Worm (Caenorhabditis elegans) whole organism, mixed stage, embryonic: ENCODE measurements around the gene F28C6.8.
A peak's percentile ranks its signal among the peaks of the same experiment; 100 is the strongest.

ENCODE experiments used
- bed-3 ChIP-seq: fragments of 200-800 bp; sonication (Bioruptor generic); optimal IDR thresholded peaks from 3 replicates; lab custom pipeline; 2018; ENCODE audit warnings: mild to moderate bottlenecking, missing genetic modification characterization, moderate library complexity, missing compliant biosample characterization
- blmp-1 ChIP-seq: fragments of 150-350 bp; optimal IDR thresholded peaks from 2 replicates; lab custom pipeline; 2014; ENCODE audit warnings: missing biosample characterization, missing genetic modification characterization
- ceh-39 ChIP-seq: fragments of 150-350 bp; optimal IDR thresholded peaks from 2 replicates; lab custom pipeline; 2014; ENCODE audit warnings: missing biosample characterization, missing genetic modification characterization
- ceh-43 ChIP-seq: fragments of 200-800 bp; sonication (Bioruptor generic); optimal IDR thresholded peaks from 2 replicates; lab custom pipeline; 2018; ENCODE audit warnings: mild to moderate bottlenecking, missing genetic modification characterization, moderate library complexity, missing compliant biosample characterization
- ceh-83 ChIP-seq: fragments of 200-800 bp; sonication (Bioruptor generic); optimal IDR thresholded peaks from 2 replicates; lab custom pipeline; 2018; ENCODE audit warnings: mild to moderate bottlenecking, missing genetic modification characterization, missing compliant biosample characterization
- ces-1 ChIP-seq: fragments of 150-350 bp; optimal IDR thresholded peaks from 2 replicates; lab custom pipeline; 2014; ENCODE audit warnings: missing biosample characterization, missing genetic modification reagents, missing genetic modification characterization
- drap-1 ChIP-seq: fragments of 200-800 bp; sonication (Bioruptor generic); optimal IDR thresholded peaks from 3 replicates; lab custom pipeline; 2018; ENCODE audit warnings: mild to moderate bottlenecking, missing genetic modification characterization, missing compliant biosample characterization
- elt-1 ChIP-seq: sonication (generic microtip); optimal IDR thresholded peaks from 2 replicates; lab custom pipeline; 2017; ENCODE audit warnings: missing genetic modification characterization, mild to moderate bottlenecking, missing compliant biosample characterization, antibody characterized with exemption, moderate library complexity, borderline replicate concordance; ENCODE audit not compliant: insufficient read depth
- flh-1 ChIP-seq: fragments of 200-800 bp; sonication (Bioruptor generic); optimal IDR thresholded peaks from 2 replicates; lab custom pipeline; 2018; ENCODE audit warnings: mild to moderate bottlenecking, missing genetic modification characterization, moderate library complexity, missing compliant biosample characterization
- ham-2 ChIP-seq: fragments of 200-800 bp; sonication (Bioruptor generic); optimal IDR thresholded peaks from 2 replicates; lab custom pipeline; 2018; ENCODE audit warnings: mild to moderate bottlenecking, missing genetic modification characterization, missing compliant biosample characterization
- hlh-1 ChIP-seq: fragments of 150-350 bp; optimal IDR thresholded peaks from 2 replicates; lab custom pipeline; 2014; ENCODE audit warnings: missing biosample characterization, missing genetic modification reagents, missing genetic modification characterization
- lin-13 ChIP-seq: fragments of 150-350 bp; optimal IDR thresholded peaks from 2 replicates; lab custom pipeline; 2014; ENCODE audit warnings: missing biosample characterization, missing genetic modification characterization
- lin-32 ChIP-seq: fragments of 200-800 bp; sonication (Bioruptor generic); optimal IDR thresholded peaks from 2 replicates; lab custom pipeline; 2018; ENCODE audit warnings: mild to moderate bottlenecking, missing genetic modification characterization, missing compliant biosample characterization
- mab-5 ChIP-seq: fragments of 150-350 bp; optimal IDR thresholded peaks from 2 replicates; lab custom pipeline; 2014; ENCODE audit warnings: missing biosample characterization, missing genetic modification characterization
- mep-1 ChIP-seq: fragments of 150-350 bp; optimal IDR thresholded peaks from 2 replicates; lab custom pipeline; 2017; ENCODE audit warnings: missing biosample characterization, missing genetic modification reagents, missing genetic modification characterization, inconsistent platforms
- mls-2 ChIP-seq: sonication (generic microtip); optimal IDR thresholded peaks from 2 replicates; lab custom pipeline; 2016; ENCODE audit warnings: mild to moderate bottlenecking, missing genetic modification characterization, moderate library complexity, missing compliant biosample characterization
- nhr-12 ChIP-seq: fragments of 150-350 bp; optimal IDR thresholded peaks from 2 replicates; lab custom pipeline; 2014; ENCODE audit warnings: missing biosample characterization, missing genetic modification characterization
- nhr-2 ChIP-seq: fragments of 150-350 bp; optimal IDR thresholded peaks from 2 replicates; lab custom pipeline; 2014; ENCODE audit warnings: missing biosample characterization, missing genetic modification characterization
- nhr-237 ChIP-seq: fragments of 150-350 bp; optimal IDR thresholded peaks from 2 replicates; lab custom pipeline; 2014; ENCODE audit warnings: missing biosample characterization, missing genetic modification characterization
- nhr-76 ChIP-seq: sonication (generic microtip); optimal IDR thresholded peaks from 2 replicates; lab custom pipeline; 2017; ENCODE audit warnings: missing biosample characterization, missing genetic modification characterization
- pha-4 ChIP-seq: fragments of 150-350 bp; optimal IDR thresholded peaks from 2 replicates; lab custom pipeline; 2018; ENCODE audit warnings: missing biosample characterization, missing genetic modification reagents, missing genetic modification characterization
- sem-2 ChIP-seq: fragments of 200-800 bp; sonication (Bioruptor generic); optimal IDR thresholded peaks from 2 replicates; lab custom pipeline; 2018; ENCODE audit warnings: mild to moderate bottlenecking, missing genetic modification characterization, missing compliant biosample characterization
- snpc-4 ChIP-seq: fragments of 150-350 bp; optimal IDR thresholded peaks from 2 replicates; lab custom pipeline; 2014; ENCODE audit warnings: missing biosample characterization, missing genetic modification characterization
- sptf-1 ChIP-seq: sonication (generic microtip); optimal IDR thresholded peaks from 2 replicates; lab custom pipeline; 2017; ENCODE audit warnings: mild to moderate bottlenecking, missing genetic modification characterization, moderate library complexity, missing compliant biosample characterization
- tbx-8 ChIP-seq: fragments of 200-800 bp; sonication (Bioruptor generic); optimal IDR thresholded peaks from 2 replicates; lab custom pipeline; 2018; ENCODE audit warnings: mild to moderate bottlenecking, missing genetic modification characterization, moderate library complexity, missing compliant biosample characterization
- unc-120 ChIP-seq: sonication (generic microtip); optimal IDR thresholded peaks from 2 replicates; lab custom pipeline; 2017; ENCODE audit warnings: missing genetic modification characterization, missing compliant biosample characterization; ENCODE audit not compliant: poor library complexity, severe bottlenecking
- unc-39 ChIP-seq: fragments of 150-350 bp; optimal IDR thresholded peaks from 2 replicates; lab custom pipeline; 2014; ENCODE audit warnings: missing biosample characterization, missing genetic modification characterization
- unc-62 ChIP-seq: fragments of 150-350 bp; optimal IDR thresholded peaks from 2 replicates; lab custom pipeline; 2014; ENCODE audit warnings: missing biosample characterization, missing genetic modification reagents, missing genetic modification characterization
- zip-8 ChIP-seq: fragments of 150-350 bp; optimal IDR thresholded peaks from 2 replicates; lab custom pipeline; 2014; ENCODE audit warnings: missing biosample characterization, missing genetic modification characterization
- ztf-11 ChIP-seq: fragments of 150-350 bp; optimal IDR thresholded peaks from 2 replicates; lab custom pipeline; 2014; ENCODE audit warnings: missing biosample characterization, missing genetic modification characterization

The F28C6.8 gene

DNA sequence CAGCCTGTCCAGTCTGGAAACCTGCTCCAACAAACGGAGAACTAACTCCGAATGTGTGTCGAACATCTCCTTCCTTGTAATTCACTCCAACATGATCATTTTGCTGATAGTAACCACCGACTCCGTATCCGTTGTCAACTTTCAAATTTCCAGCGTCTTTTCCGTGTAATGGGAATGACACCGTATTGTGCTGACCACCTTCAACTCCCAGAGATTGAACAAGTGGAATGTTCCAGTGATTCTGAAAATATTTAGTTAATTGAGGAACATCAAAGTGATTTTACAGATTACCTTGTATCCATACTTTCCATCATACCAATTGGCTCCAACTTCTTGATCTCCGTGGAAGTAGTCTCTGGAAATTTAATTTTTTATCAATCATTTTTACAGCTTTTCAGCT is 21.3 kb downstream of the F28C6.8 start:
- TF ChIP-seq drap-1 (GFP tag; lab: Kevin White, UChicago) = no peak
- no peak for TF ChIP-seq nhr-76 (tag; lab: Kevin White, UChicago)
- no peak for TF ChIP-seq ceh-39
- no peak for TF ChIP-seq mep-1
- no peak for TF ChIP-seq nhr-2
- no peak for TF ChIP-seq mab-5 (tag; lab: Kevin White, UChicago)
- TF ChIP-seq nhr-12 (tag; lab: Kevin White, UChicago) = no peak
- TF ChIP-seq sem-2 = no peak
- no peak for TF ChIP-seq blmp-1 (tag; lab: Kevin White, UChicago)
- TF ChIP-seq tbx-8 (GFP tag; lab: Kevin White, UChicago) = no peak
- no peak for TF ChIP-seq sptf-1 (tag; lab: Kevin White, UChicago)
- no peak for TF ChIP-seq pha-4 (tag; lab: Kevin White, UChicago)
- no peak for TF ChIP-seq hlh-1 (tag; lab: Kevin White, UChicago)

ce11 chrII:8630088-8630487 is 23.4 kb downstream of the F28C6.8 start, which contains the start of gene T22C8.6:
T22C8.6 (minus strand) TSS chrII:8630281.
- TF ChIP-seq blmp-1 (tag; lab: Kevin White, UChicago) (no peak), lin-32 (no peak), unc-39 (no peak), unc-62 (GFP tag; lab: Kevin White, UChicago) (no peak), flh-1 (GFP tag; lab: Kevin White, UChicago) (no peak), sptf-1 (tag; lab: Kevin White, UChicago) (no peak), pha-4 (tag; lab: Kevin White, UChicago) (no peak), elt-1 (no peak), ztf-11 (tag; lab: Kevin White, UChicago) (no peak), ceh-43 (GFP tag; lab: Kevin White, UChicago) (no peak), nhr-237 (tag; lab: Kevin White, UChicago) (no peak), mls-2 (tag; lab: Kevin White, UChicago) (no peak)

DNA sequence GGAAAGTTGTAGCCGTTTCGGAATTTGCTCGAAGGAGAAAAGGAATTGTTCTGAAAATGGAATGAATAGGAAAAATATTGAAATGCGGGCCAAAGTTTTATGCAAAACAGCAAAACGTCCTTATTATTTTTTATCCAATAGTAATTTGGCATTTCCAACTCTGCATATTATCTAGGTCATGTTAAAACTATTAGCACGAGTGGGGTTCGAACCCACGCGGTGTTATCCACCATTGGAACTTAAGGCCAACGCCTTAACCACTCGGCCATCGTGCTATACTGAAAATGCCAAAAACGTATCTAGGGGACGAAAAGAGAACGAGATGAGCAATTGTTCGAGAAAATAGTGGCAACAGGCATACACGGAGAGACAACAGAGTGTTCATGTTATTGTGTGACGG is 25.1 kb downstream of the F28C6.8 start:
- TF ChIP-seq lin-32 = no peak
- no peak for TF ChIP-seq nhr-76 (tag; lab: Kevin White, UChicago)
- TF ChIP-seq ces-1 = no peak
- TF ChIP-seq bed-3 (GFP tag; lab: Kevin White, UChicago) = no peak
- TF ChIP-seq nhr-12 (tag; lab: Kevin White, UChicago) = no peak
- no peak for TF ChIP-seq ham-2 (GFP tag; lab: Kevin White, UChicago)
- TF ChIP-seq ceh-43 (GFP tag; lab: Kevin White, UChicago) = no peak
- TF ChIP-seq unc-39 = no peak
- TF ChIP-seq unc-62 (GFP tag; lab: Kevin White, UChicago) = no peak
- no peak for TF ChIP-seq blmp-1 (tag; lab: Kevin White, UChicago)
- no peak for TF ChIP-seq flh-1 (GFP tag; lab: Kevin White, UChicago)
- no peak for TF ChIP-seq ceh-83
- TF ChIP-seq, all 35 proteins: peak for 0

DNA sequence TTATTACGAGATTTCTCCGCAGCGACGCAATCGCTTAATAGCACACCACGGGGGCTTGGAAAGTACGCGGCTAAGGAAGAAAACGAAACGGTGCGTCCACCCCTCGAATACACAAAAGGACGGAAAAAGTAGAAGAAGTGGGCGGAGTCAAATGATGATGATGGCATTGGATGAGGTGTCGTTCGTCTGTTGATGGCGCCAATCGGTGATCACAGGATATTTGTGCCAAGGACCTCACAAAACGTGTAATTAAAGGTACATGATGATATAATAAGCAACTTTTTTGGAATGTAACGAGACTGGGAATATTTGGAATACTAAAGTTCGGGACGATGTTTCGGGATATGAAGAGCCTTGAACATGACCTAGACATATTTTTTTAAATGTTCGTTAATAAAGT is 27.7 kb downstream of the F28C6.8 start, which contains the start of gene cutl-12:
Gene cutl-12, minus strand, starts transcription at position 101 of the 400 bp plus-strand sequence.
- no peak for TF ChIP-seq ces-1
- TF ChIP-seq elt-1 = no peak
- no peak for TF ChIP-seq ceh-39
- TF ChIP-seq nhr-237 (tag; lab: Kevin White, UChicago) = no peak
- no peak for TF ChIP-seq unc-120 (tag; lab: Kevin White, UChicago)
- TF ChIP-seq bed-3 (GFP tag; lab: Kevin White, UChicago) = no peak
- TF ChIP-seq ztf-11 (tag; lab: Kevin White, UChicago) = no peak
- no peak for TF ChIP-seq snpc-4 (tag; lab: Kevin White, UChicago)
- TF ChIP-seq nhr-12 (tag; lab: Kevin White, UChicago) = no peak
- no peak for TF ChIP-seq unc-39
- no peak for TF ChIP-seq lin-13 (tag; lab: Kevin White, UChicago)

DNA sequence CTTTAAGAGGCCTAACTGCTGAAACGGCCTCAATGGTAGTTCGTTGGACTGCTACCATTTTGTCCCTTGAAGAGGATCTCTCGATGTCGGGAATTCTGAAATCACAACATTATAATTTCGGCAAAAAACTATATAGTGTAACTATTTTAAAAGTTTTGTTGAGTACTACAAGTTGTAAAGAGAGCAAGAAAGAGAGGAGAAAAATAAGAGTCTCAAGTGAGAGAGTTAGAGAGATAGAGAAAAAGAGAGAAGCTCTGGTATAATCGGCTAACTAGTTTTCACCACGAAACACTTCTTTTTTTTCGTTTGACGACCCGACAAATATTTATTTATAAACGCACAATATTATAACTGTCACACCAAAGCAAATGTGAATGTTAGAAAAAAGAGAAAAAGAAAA is 31.0 kb downstream of the F28C6.8 start, which contains the start of gene vab-9:
Gene vab-9, minus strand, starts transcription at position 101 of the 400 bp plus-strand sequence.
- TF ChIP-seq mep-1 (no peak), ces-1 (peak; percentile 51), zip-8 (tag; lab: Kevin White, UChicago) (no peak), bed-3 (GFP tag; lab: Kevin White, UChicago) (no peak)
